Worm (Caenorhabditis elegans): ENCODE data around the gene C06B3.16.
A peak's percentile ranks its signal among the peaks of the same experiment; 100 is the strongest.

The C06B3.16 gene

DNA sequence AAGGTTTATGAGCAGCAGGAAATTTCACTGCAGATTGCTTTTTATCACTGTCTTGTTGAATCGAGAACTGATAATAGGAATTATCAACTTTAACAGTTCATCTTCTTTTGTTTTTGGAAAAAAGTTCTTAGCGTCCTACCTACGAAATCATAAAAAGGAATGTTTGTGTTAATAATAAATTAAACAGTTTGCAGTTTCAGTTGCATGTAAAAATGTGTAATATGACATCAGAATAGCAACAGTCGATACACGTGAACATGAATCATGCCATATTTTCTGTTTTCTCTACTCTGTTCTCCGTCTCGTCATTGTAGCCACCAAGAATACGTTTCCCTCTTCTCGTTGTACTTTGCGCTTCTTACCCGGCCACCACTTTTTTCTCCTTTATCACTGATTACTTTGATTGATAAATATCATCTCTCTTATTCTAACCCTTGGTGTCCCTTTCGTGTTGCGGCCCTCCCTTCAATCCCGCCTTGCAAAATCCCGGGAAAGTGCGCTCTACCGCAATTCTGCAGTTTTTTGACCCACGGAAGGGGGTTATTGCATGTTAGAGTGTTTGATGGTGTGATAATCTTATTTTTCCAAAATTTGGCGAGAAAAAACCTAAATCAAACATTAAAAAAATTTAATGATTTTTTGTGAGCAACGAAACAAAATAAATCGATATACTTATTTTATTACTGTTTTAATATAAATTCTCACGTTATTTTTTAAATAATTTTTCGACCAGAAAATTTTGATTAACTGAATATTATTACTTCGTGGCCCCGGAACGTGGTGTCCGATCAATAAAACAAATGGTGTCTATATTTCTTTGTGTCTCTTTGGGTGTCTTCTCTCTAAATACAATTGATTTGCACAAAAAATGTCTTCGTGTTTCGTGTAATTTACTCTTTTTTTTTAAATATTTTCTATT is 38.6 kb upstream of the C06B3.16 start, which contains the start of gene sptl-3 (continued):
- TF ChIP-seq skn-1 (tag; optimal IDR thresholded peaks at IDR 0.05) (no peak), vab-7 (GFP tag; IDR thresholded peaks at IDR 0.05) (no peak), lsy-2 (tag; optimal IDR thresholded peaks at IDR 0.05) (peak in 1 of 2 experiments; percentile 34), nhr-76 (tag; optimal IDR thresholded peaks at IDR 0.05) (no peak), F44E2.7 (GFP tag; IDR thresholded peaks at IDR 0.05) (no peak), nhr-111 (GFP tag; optimal IDR thresholded peaks at IDR 0.05) (no peak), ZK337.2 (GFP tag; IDR thresholded peaks at IDR 0.05) (no peak), nhr-10 (tag; optimal IDR thresholded peaks at IDR 0.05) (peak; percentile 63), zip-11 (GFP tag; IDR thresholded peaks at IDR 0.05) (no peak), unc-62 (GFP tag; optimal IDR thresholded peaks at IDR 0.05 in 1 of 2) (peak in 1 of 2 experiments; percentile 11), unc-62 (tag; optimal IDR thresholded peaks at IDR 0.05) (peak; percentile 13), daf-19 (GFP tag; conservative IDR thresholded peaks at IDR 0.05) (no peak), nhr-102 (tag; optimal IDR thresholded peaks at IDR 0.05) (peak; percentile 13), spr-1 (tag; optimal IDR thresholded peaks at IDR 0.05) (no peak), nhr-28 (tag; optimal IDR thresholded peaks at IDR 0.05) (peak; percentile 93), fos-1 (tag; optimal IDR thresholded peaks at IDR 0.05) (no peak), daf-16 (GFP tag; optimal IDR thresholded peaks at IDR 0.05) (no peak), daf-16 (tag; optimal IDR thresholded peaks at IDR 0.05) (peak; percentile 72), ZK546.5 (tag; optimal IDR thresholded peaks at IDR 0.05) (no peak), nhr-48 (tag; optimal IDR thresholded peaks at IDR 0.05) (peak; percentile 59), F37D6.2 (tag; optimal IDR thresholded peaks at IDR 0.05) (no peak), Y5F2A.4 (GFP tag; optimal IDR thresholded peaks at IDR 0.05) (no peak), unc-130 (GFP tag; optimal IDR thresholded peaks at IDR 0.05) (no peak), dmd-6 (GFP tag; IDR thresholded peaks at IDR 0.05) (peak; percentile 73), pqm-1 (tag; optimal IDR thresholded peaks at IDR 0.05) (peak; percentile 87), nhr-77 (tag; optimal IDR thresholded peaks at IDR 0.05) (no peak), mes-2 (tag; optimal IDR thresholded peaks at IDR 0.05; ENCODE audit: poor library complexity, severe bottlenecking) (no peak), mxl-3 (GFP tag; optimal IDR thresholded peaks at IDR 0.05) (no peak)

DNA sequence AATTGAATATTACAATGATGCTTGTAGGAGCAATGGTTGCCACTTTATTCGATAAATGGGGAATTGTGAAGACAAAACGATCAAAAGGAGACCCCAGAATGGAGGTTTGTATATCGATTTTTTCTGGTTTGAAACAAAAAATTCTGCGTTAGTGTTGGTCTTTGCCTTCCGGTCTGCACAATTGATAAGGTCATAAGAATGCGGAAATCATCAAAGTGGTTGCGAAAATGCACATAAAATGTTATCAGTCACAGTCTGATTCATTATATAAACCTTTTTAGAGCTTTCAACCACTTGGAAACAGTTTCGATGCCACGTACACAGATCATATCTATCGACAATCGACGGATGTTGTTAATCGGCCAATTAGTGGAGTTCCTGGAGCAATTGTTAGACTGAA is 37.7 kb upstream of the C06B3.16 start:
- TF ChIP-seq ZK546.5 (tag; optimal IDR thresholded peaks at IDR 0.05) (no peak), madf-9 (GFP tag; conservative IDR thresholded peaks at IDR 0.05) (no peak), nhr-25 (tag; optimal IDR thresholded peaks at IDR 0.05; ENCODE audit: borderline replicate concordance, insufficient read depth) (no peak), unc-62 (GFP tag; optimal IDR thresholded peaks at IDR 0.05 in 1 of 2) (no peak), unc-62 (tag; optimal IDR thresholded peaks at IDR 0.05) (no peak), pqm-1 (tag; optimal IDR thresholded peaks at IDR 0.05) (peak; percentile 88), aly-2 (tag; optimal IDR thresholded peaks at IDR 0.05) (no peak), rbr-2 (tag; optimal IDR thresholded peaks at IDR 0.05) (no peak), lin-39 (tag; optimal IDR thresholded peaks at IDR 0.05) (no peak), lin-1 (GFP tag; IDR thresholded peaks at IDR 0.05) (peak; percentile 80), zfp-3 (GFP tag; conservative IDR thresholded peaks at IDR 0.05) (no peak), lin-38 (GFP tag; IDR thresholded peaks at IDR 0.05) (no peak), hif-1 (tag; optimal IDR thresholded peaks at IDR 0.05) (no peak), duxl-1 (tag; optimal IDR thresholded peaks at IDR 0.05; ENCODE audit: poor library complexity) (peak; percentile 6), nhr-76 (tag; optimal IDR thresholded peaks at IDR 0.05) (no peak), ctbp-1 (GFP tag; IDR thresholded peaks at IDR 0.05) (no peak), F37D6.2 (tag; optimal IDR thresholded peaks at IDR 0.05) (no peak), unc-39 (tag; optimal IDR thresholded peaks at IDR 0.05) (no peak), nhr-102 (tag; optimal IDR thresholded peaks at IDR 0.05) (no peak), ceh-20 (GFP tag; IDR thresholded peaks at IDR 0.05) (no peak), nhr-111 (GFP tag; optimal IDR thresholded peaks at IDR 0.05) (no peak), snpc-4 (tag; optimal IDR thresholded peaks at IDR 0.05) (no peak), madf-5 (GFP tag; IDR thresholded peaks at IDR 0.05) (no peak), nhr-77 (tag; optimal IDR thresholded peaks at IDR 0.05) (peak; percentile 61), hlh-30 (tag; optimal IDR thresholded peaks at IDR 0.05; ENCODE audit: insufficient read depth) (no peak), lir-3 (tag; optimal IDR thresholded peaks at IDR 0.05) (no peak), lin-15B (tag; optimal IDR thresholded peaks at IDR 0.05) (no peak), ces-1 (GFP tag; optimal IDR thresholded peaks at IDR 0.05) (no peak), nhr-28 (tag; optimal IDR thresholded peaks at IDR 0.05) (peak; percentile 65), daf-8 (GFP tag; IDR thresholded peaks at IDR 0.05) (no peak)

All from whole organism, L4 larva.